Worm (Caenorhabditis elegans): ENCODE measurements around the gene ZK185.5.

ZK185.5 gene

ce11 chrIV:4526724-4527123 is 19.0 kb downstream of the ZK185.5 start (continued):
- TF ChIP-seq fkh-3 (tag; optimal IDR thresholded peaks at IDR 0.05) = no peak
- TF ChIP-seq lir-1 (GFP tag; conservative IDR thresholded peaks at IDR 0.05) = no peak
- TF ChIP-seq hsf-1 (GFP tag; IDR thresholded peaks at IDR 0.05) = no peak
- TF ChIP-seq bed-1 (GFP tag; IDR thresholded peaks at IDR 0.05) = no peak

ce11 chrIV:4526028-4526427 is 19.7 kb downstream of the ZK185.5 start:
- TF ChIP-seq T07F8.4 (tag; optimal IDR thresholded peaks at IDR 0.05) = no peak
- TF ChIP-seq sea-2 (GFP tag; IDR thresholded peaks at IDR 0.05) = no peak
- no peak for TF ChIP-seq egl-18 (GFP tag; IDR thresholded peaks at IDR 0.05)
- no peak for TF ChIP-seq hlh-26 (GFP tag; conservative IDR thresholded peaks at IDR 0.05)
- TF ChIP-seq repo-1 (tag; optimal IDR thresholded peaks at IDR 0.05) = no peak
- no peak for TF ChIP-seq ceh-100 (GFP tag; IDR thresholded peaks at IDR 0.05)
- no peak for TF ChIP-seq tlf-1 (GFP tag; optimal IDR thresholded peaks at IDR 0.05)
- TF ChIP-seq egl-44 (GFP tag; IDR thresholded peaks at IDR 0.05) = no peak
- TF ChIP-seq D2030.7 (GFP tag; IDR thresholded peaks at IDR 0.05) = no peak
- no peak for TF ChIP-seq tbx-9 (tag; optimal IDR thresholded peaks at IDR 0.05; ENCODE audit: borderline replicate concordance)
- TF ChIP-seq efl-1 (GFP tag; optimal IDR thresholded peaks at IDR 0.05) = no peak
- no peak for TF ChIP-seq nhr-27 (tag; optimal IDR thresholded peaks at IDR 0.05)
- no peak for TF ChIP-seq nhr-179 (tag; optimal IDR thresholded peaks at IDR 0.05)
- TF ChIP-seq somi-1 (GFP tag; optimal IDR thresholded peaks at IDR 0.05) = no peak

- no peak for TF ChIP-seq madf-10 (tag; optimal IDR thresholded peaks at IDR 0.05)
- no peak for TF ChIP-seq nfya-2 (GFP tag; IDR thresholded peaks at IDR 0.05)
- TF ChIP-seq egl-44 (GFP tag; IDR thresholded peaks at IDR 0.05) = no peak
- TF ChIP-seq snpc-1.1 (tag; optimal IDR thresholded peaks at IDR 0.05; ENCODE audit: insufficient read depth) = no peak
- TF ChIP-seq lir-1 (GFP tag; conservative IDR thresholded peaks at IDR 0.05) = no peak
- TF ChIP-seq ets-4 (GFP tag; optimal IDR thresholded peaks at IDR 0.05) = no peak
- TF ChIP-seq nfya-1 (tag; optimal IDR thresholded peaks at IDR 0.05; ENCODE audit: borderline replicate concordance, insufficient read depth) = no peak
- no peak for TF ChIP-seq pha-4 (tag; optimal IDR thresholded peaks at IDR 0.05)
- TF ChIP-seq lsy-27 (tag; optimal IDR thresholded peaks at IDR 0.05; ENCODE audit: borderline replicate concordance, insufficient read depth) = no peak
- no peak for TF ChIP-seq lin-54 (GFP tag; optimal IDR thresholded peaks at IDR 0.05)
- TF ChIP-seq Y56A3A.18 (GFP tag; IDR thresholded peaks at IDR 0.05) = no peak
- TF ChIP-seq ceh-91 (GFP tag; IDR thresholded peaks at IDR 0.05) = no peak
- no peak for TF ChIP-seq akir-1 (GFP tag; optimal IDR thresholded peaks at IDR 0.05)
- no peak for TF ChIP-seq ccch-3 (GFP tag; optimal IDR thresholded peaks at IDR 0.05)
- no peak for TF ChIP-seq F23B12.7 (tag; optimal IDR thresholded peaks at IDR 0.05; ENCODE audit: insufficient read depth)
- no peak for TF ChIP-seq cebp-1 (GFP tag; IDR thresholded peaks at IDR 0.05)
- no peak for TF ChIP-seq cebp-1 (tag; optimal IDR thresholded peaks at IDR 0.05)
- no peak for TF ChIP-seq F22D6.2 (tag; optimal IDR thresholded peaks at IDR 0.05)
These were observed 20.8 kb downstream of the ZK185.5 start, which contains the start of gene ZK180.6 for ce11 chrIV:4524943-4525342. TSS of gene ZK180.6 (minus strand) at chrIV:4525043.

ce11 chrIV:4523461-4523860 is 22.3 kb downstream of the ZK185.5 start:
- TF ChIP-seq F39B2.1 (GFP tag; IDR thresholded peaks at IDR 0.05) = no peak
- TF ChIP-seq him-1 (tag; optimal IDR thresholded peaks at IDR 0.05) = no peak
- no peak for TF ChIP-seq lsl-1 (GFP tag; optimal IDR thresholded peaks at IDR 0.05)
- peak; percentile 54; the same call in 1 of the 2 replicates for TF ChIP-seq egrh-3 (GFP tag; IDR thresholded peaks at IDR 0.05)
- no peak for TF ChIP-seq lir-1 (GFP tag; conservative IDR thresholded peaks at IDR 0.05)
- TF ChIP-seq nhr-90 (tag; optimal IDR thresholded peaks at IDR 0.05) = no peak
- TF ChIP-seq xnd-1 (tag; optimal IDR thresholded peaks at IDR 0.05) = no peak
- no peak for TF ChIP-seq Y56A3A.18 (GFP tag; IDR thresholded peaks at IDR 0.05)
- TF ChIP-seq ztf-28 (GFP tag; IDR thresholded peaks at IDR 0.05) = no peak
- no peak for TF ChIP-seq efl-1 (GFP tag; optimal IDR thresholded peaks at IDR 0.05)
- no peak for TF ChIP-seq hlh-12 (tag; optimal IDR thresholded peaks at IDR 0.05)
- TF ChIP-seq nhr-179 (tag; optimal IDR thresholded peaks at IDR 0.05) = no peak
- peak; percentile 73; the same call in 1 of the 2 replicates for TF ChIP-seq zfh-2 (GFP tag; conservative IDR thresholded peaks at IDR 0.05)
- no peak for TF ChIP-seq ceh-40 (GFP tag; IDR thresholded peaks at IDR 0.05)

Data from whole organism, young adult.